Fruit fly (Drosophila melanogaster) whole organism: ENCODE data around the gene CG43798.

Experiments
- CG8478 ChIP-seq: fragments of >200 bp; optimal IDR thresholded peaks from 2 replicates; lab custom pipeline; 2018; ENCODE audit warnings: inconsistent platforms
- Dll ChIP-seq: fragments of >200 bp; optimal IDR thresholded peaks from 2 replicates; lab custom pipeline; 2017
- EcR ChIP-seq, 2 experiments: fragments of >200 bp; optimal IDR thresholded peaks; 2 replicates each; lab custom pipeline; 2017; ENCODE audit warnings: missing biosample characterization in 2 of 2, missing genetic modification characterization in 2 of 2, missing genetic modification reagents in 2 of 2
- pan ChIP-seq: fragments of >200 bp; optimal IDR thresholded peaks from 2 replicates; lab custom pipeline; 2017
- psq ChIP-seq: fragments of >200 bp; optimal IDR thresholded peaks from 2 replicates; lab custom pipeline; 2017
- usp ChIP-seq: fragments of >200 bp; optimal IDR thresholded peaks from 2 replicates; lab custom pipeline; 2017; ENCODE audit warnings: missing biosample characterization, missing genetic modification characterization, mixed read lengths

Gene CG43798

dm6 chr2L:4650752-4651453, 4.1 kb downstream of the CG43798 start, which contains the start of gene CG3355:
TSS of gene CG3355 (plus strand) at chr2L:4651403.
- no peak for TF ChIP-seq Dll (lab: Kevin White, UChicago)
- TF ChIP-seq CG8478 (lab: Kevin White, UChicago), result no peak

DNA sequence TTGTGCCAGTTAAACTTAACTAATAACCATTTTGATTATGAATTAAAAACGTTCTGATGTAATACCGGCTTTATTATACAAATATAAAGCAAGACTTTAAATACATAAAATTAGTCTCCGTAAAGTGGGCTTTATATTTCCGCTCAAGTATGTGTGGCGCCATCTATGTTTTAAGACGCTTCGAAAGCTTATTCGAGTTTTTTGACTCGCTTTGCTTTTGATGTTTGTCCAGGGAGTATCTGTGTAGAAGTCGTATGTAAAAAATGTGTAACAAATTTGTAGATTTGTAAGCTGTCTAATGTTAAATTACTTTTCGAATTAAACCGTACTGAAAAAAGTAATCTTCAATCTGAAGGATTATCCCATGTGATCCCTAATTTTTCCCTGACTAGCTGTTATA, 14.1 kb downstream of the CG43798 start:
- TF ChIP-seq EcR (GFP tag; optimal IDR thresholded peaks at IDR 0.05; lab: Kevin White, UChicago), result no peak
- TF ChIP-seq pan (lab: Kevin White, UChicago), result no peak
- TF ChIP-seq CG8478 (lab: Kevin White, UChicago), result no peak
- TF ChIP-seq psq, result no peak
- TF ChIP-seq usp (GFP tag; lab: Kevin White, UChicago), result no peak
- no peak for TF ChIP-seq Dll (lab: Kevin White, UChicago)

dm6 chr2L:4682377-4682776, 35.5 kb downstream of the CG43798 start, which contains the start of gene CG11929:
TSS of gene CG11929 (plus strand) at chr2L:4682677.
- no peak for TF ChIP-seq usp (GFP tag; lab: Kevin White, UChicago)
- no peak for TF ChIP-seq pan (lab: Kevin White, UChicago)
- no peak for TF ChIP-seq psq
- TF ChIP-seq EcR (GFP tag; optimal IDR thresholded peaks at IDR 0.05; lab: Kevin White, UChicago), result no peak
- TF ChIP-seq Dll (lab: Kevin White, UChicago), result no peak
- no peak for TF ChIP-seq CG8478 (lab: Kevin White, UChicago)

dm6 chr2L:4684361-4684760, 37.5 kb downstream of the CG43798 start, which contains the start of gene Elba1:
TSS of gene Elba1 (minus strand) at chr2L:4684461.
- TF ChIP-seq usp (GFP tag; lab: Kevin White, UChicago) (no peak), pan (lab: Kevin White, UChicago) (no peak), psq (no peak), Dll (lab: Kevin White, UChicago) (no peak), CG8478 (lab: Kevin White, UChicago) (no peak), EcR (GFP tag; optimal IDR thresholded peaks at IDR 0.05; lab: Kevin White, UChicago) (no peak)

- TF ChIP-seq Dll (lab: Kevin White, UChicago), result no peak
- no peak for TF ChIP-seq usp (GFP tag; lab: Kevin White, UChicago)
- no peak for TF ChIP-seq CG8478 (lab: Kevin White, UChicago)
- no peak for TF ChIP-seq psq
- no peak for TF ChIP-seq pan (lab: Kevin White, UChicago)
- TF ChIP-seq EcR (GFP tag; optimal IDR thresholded peaks at IDR 0.05; lab: Kevin White, UChicago), result no peak
Observed at dm6 chr2L:4687211-4687610, 40.4 kb downstream of the CG43798 start, which contains the start of gene Elba3. TSS of gene Elba3 (plus strand) at chr2L:4687511.

- TF ChIP-seq EcR (GFP tag; optimal IDR thresholded peaks at IDR 0.05; lab: Kevin White, UChicago), result no peak
Observed at dm6 chr2L:4690602-4691001, 43.8 kb downstream of the CG43798 start, which contains the start of gene CG3251. TSS of gene CG3251 (minus strand) at chr2L:4690702.

dm6 chr2L:4694421-4694820, 47.6 kb downstream of the CG43798 start, which contains the start of gene dcma:
TSS of gene dcma (plus strand) at chr2L:4694721.
- no peak for TF ChIP-seq psq
- TF ChIP-seq CG8478 (lab: Kevin White, UChicago), result no peak
- TF ChIP-seq usp (GFP tag; lab: Kevin White, UChicago), result no peak
- TF ChIP-seq Dll (lab: Kevin White, UChicago), result no peak
- no peak for TF ChIP-seq EcR (GFP tag; optimal IDR thresholded peaks at IDR 0.05; lab: Kevin White, UChicago)
- TF ChIP-seq pan (lab: Kevin White, UChicago), result no peak
